Worm (Caenorhabditis elegans): ENCODE results near the gene F38A1.15.

DNA sequence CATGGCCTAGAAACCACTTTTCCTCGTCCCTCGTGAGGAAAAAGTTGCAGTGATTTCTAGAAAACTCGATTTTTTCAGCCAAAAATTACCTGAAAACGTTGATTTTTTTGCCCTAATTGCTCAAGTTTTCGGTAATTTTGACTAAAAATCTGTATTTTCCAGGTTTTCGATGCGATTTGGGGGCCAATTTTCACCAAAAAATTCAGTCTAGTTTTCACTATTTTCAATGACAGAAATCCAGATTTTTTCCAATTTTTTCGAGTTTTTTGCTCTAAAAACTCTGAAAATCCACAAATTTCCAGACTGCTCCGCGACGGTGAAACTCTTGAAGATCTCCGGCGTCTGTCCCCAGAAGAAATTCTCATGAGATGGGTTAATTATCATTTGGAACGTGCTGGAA lies 46.1 kb upstream of the F38A1.15 start, which contains the start of gene plst-1:
- TF ChIP-seq jun-1 (tag; optimal IDR thresholded peaks at IDR 0.05) (no peak), mdl-1 (tag; optimal IDR thresholded peaks at IDR 0.05) (no peak), skn-1 (tag; optimal IDR thresholded peaks at IDR 0.05) (no peak), fos-1 (tag; optimal IDR thresholded peaks at IDR 0.05) (no peak), nhr-76 (tag; optimal IDR thresholded peaks at IDR 0.05) (no peak), nhr-67 (tag; optimal IDR thresholded peaks at IDR 0.05) (no peak), R02D3.7 (tag; optimal IDR thresholded peaks at IDR 0.05) (no peak), unc-62 (GFP tag; optimal IDR thresholded peaks at IDR 0.05) (no peak), nhr-77 (tag; optimal IDR thresholded peaks at IDR 0.05) (no peak), ceh-9 (tag; optimal IDR thresholded peaks at IDR 0.05) (no peak)
